Fruit fly (Drosophila melanogaster): ENCODE data around the gene Rpt3.

Rpt3 gene

dm6 chrX:11081242-11081641, 43.7 kb upstream of the Rpt3 start (continued):
- TF ChIP-seq CG11560 (tag; IDR thresholded peaks at IDR 0.05) = no peak
- TF ChIP-seq CG10979 (tag; optimal IDR thresholded peaks at IDR 0.05) = no peak
- no peak for TF ChIP-seq kni (GFP tag; optimal IDR thresholded peaks at IDR 0.05)
- TF ChIP-seq fu2 (GFP tag; optimal IDR thresholded peaks at IDR 0.05) = no peak
- peak; percentile 5 for TF ChIP-seq D19B (GFP tag; optimal IDR thresholded peaks at IDR 0.05)
- no peak for TF ChIP-seq CG13287 (GFP tag; IDR thresholded peaks at IDR 0.05; ENCODE audit: partially characterized antibody)
- TF ChIP-seq Tbp (GFP tag; optimal IDR thresholded peaks at IDR 0.05) = no peak
- peak; percentile 16 for TF ChIP-seq shn (GFP tag; optimal IDR thresholded peaks at IDR 0.05)
- TF ChIP-seq E2f1 (GFP tag; IDR thresholded peaks at IDR 0.05) = no peak
- TF ChIP-seq Doc3 (GFP tag; IDR thresholded peaks at IDR 0.05; ENCODE audit: partially characterized antibody) = no peak
- no peak for TF ChIP-seq CG11093 (GFP tag; IDR thresholded peaks at IDR 0.05)
- TF ChIP-seq mirr (GFP tag; optimal IDR thresholded peaks at IDR 0.05) = no peak
- no peak for TF ChIP-seq lbe (GFP tag; optimal IDR thresholded peaks at IDR 0.05)
- no peak for TF ChIP-seq Dfd (GFP tag; optimal IDR thresholded peaks at IDR 0.05)
- no peak for TF ChIP-seq repo (GFP tag; optimal IDR thresholded peaks at IDR 0.05)
- TF ChIP-seq CG10431 (GFP tag; optimal IDR thresholded peaks at IDR 0.05) = no peak
- no peak for TF ChIP-seq wor (GFP tag; IDR thresholded peaks at IDR 0.05)
- peak; percentile 50 for TF ChIP-seq CG9817 (tag; optimal IDR thresholded peaks at IDR 0.05)
- TF ChIP-seq Bdp1 (GFP tag; optimal IDR thresholded peaks at IDR 0.05) = no peak
- TF ChIP-seq CG11456 (GFP tag; IDR thresholded peaks at IDR 0.05) = no peak
- TF ChIP-seq CG4328 (GFP tag; optimal IDR thresholded peaks at IDR 0.05) = no peak
- no peak for TF ChIP-seq CrebB (tag; optimal IDR thresholded peaks at IDR 0.05)
- TF ChIP-seq sob (GFP tag; IDR thresholded peaks at IDR 0.05) = peak; percentile 55; the same call in 1 of the 2 replicates
- peak; percentile 40 for TF ChIP-seq cwo (GFP tag; optimal IDR thresholded peaks at IDR 0.05)
- TF ChIP-seq CG8388 (GFP tag; optimal IDR thresholded peaks at IDR 0.05) = peak; percentile 30
- TF ChIP-seq Gsc (GFP tag; IDR thresholded peaks at IDR 0.05) = no peak
- no peak for TF ChIP-seq CTCF (GFP tag; optimal IDR thresholded peaks at IDR 0.05)
- peak in 1 of 2 experiments; percentile 36 for TF ChIP-seq Pdp1 (GFP tag; optimal IDR thresholded peaks at IDR 0.05)
- peak in 1 of 2 experiments; percentile 15 for TF ChIP-seq chif (GFP tag; optimal IDR thresholded peaks at IDR 0.05)
- TF ChIP-seq CG4707 (GFP tag; optimal IDR thresholded peaks at IDR 0.05) = no peak
- no peak for TF ChIP-seq jigr1 (GFP tag; IDR thresholded peaks at IDR 0.05)
- no peak for TF ChIP-seq exex (tag; optimal IDR thresholded peaks at IDR 0.05)
- no peak for TF ChIP-seq CG9876 (GFP tag; optimal IDR thresholded peaks at IDR 0.05)
- TF ChIP-seq HmgZ (tag; optimal IDR thresholded peaks at IDR 0.05) = peak; percentile 14
- TF ChIP-seq pfk (GFP tag; optimal IDR thresholded peaks at IDR 0.05) = no peak
- TF ChIP-seq CG16863 (GFP tag; optimal IDR thresholded peaks at IDR 0.05) = no peak
- no peak for TF ChIP-seq sd (tag; optimal IDR thresholded peaks at IDR 0.05)
- no peak for TF ChIP-seq schlank (tag; optimal IDR thresholded peaks at IDR 0.05)
- no peak for TF ChIP-seq bowl (GFP tag; IDR thresholded peaks at IDR 0.05)
- peak; percentile 60 for TF ChIP-seq CG11504 (tag; optimal IDR thresholded peaks at IDR 0.05)
- no peak for TF ChIP-seq aop (GFP tag; IDR thresholded peaks at IDR 0.05)
- TF ChIP-seq CG11723 (GFP tag; optimal IDR thresholded peaks at IDR 0.05) = no peak
- TF ChIP-seq z (GFP tag; IDR thresholded peaks at IDR 0.05) = no peak
- TF ChIP-seq Blimp-1 (GFP tag; optimal IDR thresholded peaks at IDR 0.05) = peak; percentile 47
- TF ChIP-seq CG13775 (GFP tag; optimal IDR thresholded peaks at IDR 0.05) = peak; percentile 32
- TF ChIP-seq CG31365 (tag; optimal IDR thresholded peaks at IDR 0.05) = no peak
- no peak for TF ChIP-seq lilli (GFP tag; optimal IDR thresholded peaks at IDR 0.05)
- no peak for TF ChIP-seq hb (GFP tag; IDR thresholded peaks at IDR 0.05; ENCODE audit: partially characterized antibody)
- no peak for TF ChIP-seq zen2 (GFP tag; IDR thresholded peaks at IDR 0.05; ENCODE audit: partially characterized antibody)
- 0 out of 3 replicates have a peak, but pooled peaks have one; percentile 22 for TF ChIP-seq H15 (GFP tag; IDR thresholded peaks at IDR 0.05)
- TF ChIP-seq ken (GFP tag; IDR thresholded peaks at IDR 0.05) = no peak
- TF ChIP-seq CG7963 (GFP tag; IDR thresholded peaks at IDR 0.05; ENCODE audit: partially characterized antibody) = no peak
